Fruit fly (Drosophila melanogaster) whole organism, pupa: Measurements from ENCODE around the gene euc.

ENCODE experiments used
- CG10348 ChIP-seq: fragments of 200-800 bp; sonication (Bioruptor generic); IDR thresholded peaks from 2 replicates; pipeline ENCODE4 v1.3.6; 2022; ENCODE audit warnings: missing biosample characterization, missing genetic modification characterization
- CG12605 ChIP-seq: fragments of 200-800 bp; sonication (Bioruptor generic); IDR thresholded peaks from 2 replicates; pipeline ENCODE4 v1.3.6; 2022; ENCODE audit warnings: missing biosample characterization, missing genetic modification characterization
- CG13204 ChIP-seq: fragments of 200-800 bp; sonication (Bioruptor generic); optimal IDR thresholded peaks from 2 replicates; lab custom pipeline; 2018; ENCODE audit warnings: missing biosample characterization, mild to moderate bottlenecking, missing genetic modification characterization, moderate library complexity
- CG14655 ChIP-seq: fragments of 200-800 bp; sonication (Bioruptor generic); optimal IDR thresholded peaks from 3 replicates; lab custom pipeline; 2017; ENCODE audit warnings: mild to moderate bottlenecking, missing biosample characterization, missing genetic modification reagents, missing genetic modification characterization
- CG15710 ChIP-seq: fragments of 200-800 bp; sonication (Bioruptor generic); optimal IDR thresholded peaks from 2 replicates; lab custom pipeline; 2018; ENCODE audit warnings: missing biosample characterization, mild to moderate bottlenecking, missing genetic modification characterization, moderate library complexity
- CG17806 ChIP-seq: fragments of 200-800 bp; sonication (Bioruptor generic); optimal IDR thresholded peaks from 2 replicates; lab custom pipeline; 2018; ENCODE audit warnings: missing biosample characterization, mild to moderate bottlenecking, missing genetic modification characterization, moderate library complexity
- CG32121 ChIP-seq: fragments of 200-800 bp; sonication (Bioruptor generic); IDR thresholded peaks from 2 replicates; pipeline ENCODE4 v1.3.6; 2022; ENCODE audit warnings: missing biosample characterization, missing genetic modification characterization
- CG34367 ChIP-seq: fragments of 200-800 bp; sonication (Bioruptor generic); optimal IDR thresholded peaks from 2 replicates; lab custom pipeline; 2018; ENCODE audit warnings: missing biosample characterization, mild to moderate bottlenecking, missing genetic modification characterization
- CG4496 ChIP-seq: fragments of 200-800 bp; sonication (Bioruptor generic); IDR thresholded peaks from 3 replicates; pipeline ENCODE4 v1.3.6; 2022; ENCODE audit warnings: missing biosample characterization, missing genetic modification characterization
- CG8159 ChIP-seq: fragments of 200-800 bp; sonication (Bioruptor generic); optimal IDR thresholded peaks from 3 replicates; lab custom pipeline; 2018; ENCODE audit warnings: missing biosample characterization, mild to moderate bottlenecking, missing genetic modification characterization, moderate library complexity
- CG8301 ChIP-seq: fragments of 200-800 bp; sonication (Bioruptor generic); optimal IDR thresholded peaks from 2 replicates; lab custom pipeline; 2018; ENCODE audit warnings: missing biosample characterization, mild to moderate bottlenecking, missing genetic modification characterization
- CG9948 ChIP-seq: fragments of 200-800 bp; sonication (Bioruptor generic); optimal IDR thresholded peaks from 2 replicates; lab custom pipeline; 2018; ENCODE audit warnings: missing biosample characterization, mild to moderate bottlenecking, missing genetic modification characterization, moderate library complexity
- D1 ChIP-seq: fragments of 200-800 bp; sonication (Bioruptor generic); optimal IDR thresholded peaks from 2 replicates; lab custom pipeline; 2018; ENCODE audit warnings: missing biosample characterization, mild to moderate bottlenecking, missing genetic modification characterization, moderate library complexity
- EcR ChIP-seq: fragments of 200-800 bp; sonication (Bioruptor generic); optimal IDR thresholded peaks from 3 replicates; lab custom pipeline; 2019; ENCODE audit warnings: missing biosample characterization, missing genetic modification characterization, mild to moderate bottlenecking, moderate library complexity, missing genetic modification reagents
- Ets98B ChIP-seq: fragments of 200-800 bp; sonication (Bioruptor generic); IDR thresholded peaks from 2 replicates; pipeline ENCODE4 v1.3.6; 2022; ENCODE audit warnings: missing biosample characterization, missing genetic modification characterization
- Pif1A ChIP-seq: fragments of 200-800 bp; sonication (Bioruptor generic); optimal IDR thresholded peaks from 3 replicates; lab custom pipeline; 2016; ENCODE audit warnings: missing biosample characterization, missing genetic modification characterization
- Pif1B ChIP-seq: fragments of 200-800 bp; sonication (Bioruptor generic); optimal IDR thresholded peaks from 3 replicates; lab custom pipeline; 2016; ENCODE audit warnings: missing biosample characterization, missing genetic modification characterization
- Snoo ChIP-seq: fragments of 200-800 bp; sonication (Bioruptor generic); optimal IDR thresholded peaks from 3 replicates; lab custom pipeline; 2017; ENCODE audit warnings: missing biosample characterization, mild to moderate bottlenecking, missing genetic modification characterization, inconsistent platforms
- fd96Ca ChIP-seq: fragments of 200-800 bp; sonication (Bioruptor generic); IDR thresholded peaks from 3 replicates; pipeline ENCODE4 v1.3.6; 2022; ENCODE audit warnings: missing biosample characterization, missing genetic modification characterization
- gl ChIP-seq: fragments of 200-800 bp; sonication (Bioruptor generic); optimal IDR thresholded peaks from 2 replicates; lab custom pipeline; 2018; ENCODE audit warnings: missing biosample characterization, mild to moderate bottlenecking, missing genetic modification characterization
- rn ChIP-seq: fragments of 200-800 bp; sonication (Bioruptor generic); IDR thresholded peaks from 2 replicates; pipeline ENCODE4 v1.3.6; 2022; ENCODE audit warnings: missing biosample characterization, missing genetic modification characterization

euc gene

dm6 chr3R:18947307-18947706 lies 31.3 kb downstream of the euc start:
- TF ChIP-seq CG17806 = no peak
- TF ChIP-seq Snoo (tag; lab: Kevin White, UChicago) = no peak
- TF ChIP-seq CG8301 = no peak
- no peak for TF ChIP-seq EcR (GFP tag; lab: Kevin White, UChicago)
- TF ChIP-seq Pif1B (GFP tag; lab: Kevin White, UChicago) = no peak
- TF ChIP-seq Pif1A = no peak
- no peak for TF ChIP-seq D1 (tag; lab: Kevin White, UChicago)
- TF ChIP-seq gl = no peak
- no peak for TF ChIP-seq CG10348 (GFP tag; lab: Robert Waterston, UW)

dm6 chr3R:18931725-18932124 lies 46.9 kb downstream of the euc start:
- TF ChIP-seq CG10348 (GFP tag; lab: Robert Waterston, UW) = no peak

- TF ChIP-seq rn (peak; percentile 28; the same call in 1 of the 2 replicates), Snoo (tag; lab: Kevin White, UChicago) (peak; percentile 46), D1 (tag; lab: Kevin White, UChicago) (no peak), Pif1B (GFP tag; lab: Kevin White, UChicago) (no peak), CG4496 (GFP tag; lab: Robert Waterston, UW) (peak; percentile 82), CG9948 (no peak), CG34367 (tag; lab: Kevin White, UChicago) (peak; percentile 42), CG17806 (no peak), CG32121 (no peak), CG8159 (tag; lab: Kevin White, UChicago) (peak; percentile 2), gl (no peak), EcR (GFP tag; lab: Kevin White, UChicago) (no peak), CG8301 (no peak), fd96Ca (GFP tag; lab: Robert Waterston, UW) (no peak), Pif1A (peak; percentile 60), Ets98B (GFP tag; lab: Robert Waterston, UW) (peak; percentile 44; the same call in 1 of the 2 replicates), CG14655 (GFP tag; lab: Kevin White, UChicago) (peak; percentile 33), CG13204 (no peak), CG10348 (GFP tag; lab: Robert Waterston, UW) (no peak), CG12605 (GFP tag; lab: Robert Waterston, UW) (peak; percentile 16; the same call in 1 of the 2 replicates), CG15710 (tag; lab: Kevin White, UChicago) (no peak)
Observed at dm6 chr3R:18928918-18929705, 49.5 kb downstream of the euc start, which contains the start of gene CG42613. TSS of gene CG42613 (plus strand) at chr3R:18929196.

DNA sequence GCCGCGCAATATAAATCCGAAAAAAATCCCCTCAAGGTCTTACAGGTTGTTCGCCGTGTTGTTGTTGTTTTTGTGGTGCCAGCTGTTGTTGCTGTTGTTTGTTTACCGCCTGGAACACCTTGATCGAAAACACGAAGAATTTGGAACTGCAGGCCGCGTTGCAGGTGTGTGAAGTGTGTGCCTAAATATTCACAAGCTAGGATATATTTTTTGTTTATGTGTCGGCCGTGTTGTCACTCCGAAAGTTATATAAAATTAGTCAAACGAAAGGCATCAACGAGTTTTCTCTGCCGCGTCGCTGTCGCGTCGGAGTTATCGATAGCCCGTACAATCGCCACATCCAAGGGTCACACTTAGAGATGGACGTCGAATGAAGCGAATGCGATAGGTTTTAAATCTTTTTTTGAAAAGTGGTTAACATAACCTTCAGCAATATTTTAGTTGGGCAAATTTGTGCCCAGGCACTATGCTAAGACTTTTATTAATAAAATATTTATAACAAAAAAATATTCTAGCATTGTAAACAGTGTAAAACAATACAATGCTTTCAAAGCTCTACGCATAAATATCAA lies 50.2 kb downstream of the euc start, which contains the start of gene Mpc1:
TSS of gene Mpc1 (minus strand) at position 314 of the 572 bp plus-strand sequence.
- TF ChIP-seq CG8301 (no peak), CG32121 (peak; percentile 7; the same call in 1 of the 2 replicates), EcR (GFP tag; lab: Kevin White, UChicago) (peak; percentile 40), Ets98B (GFP tag; lab: Robert Waterston, UW) (0 out of 2 replicates have a peak, but pooled peaks have one; percentile 8), CG14655 (GFP tag; lab: Kevin White, UChicago) (peak; percentile 28), Snoo (tag; lab: Kevin White, UChicago) (no peak)
- TF ChIP-seq, all 21 proteins: peak for 4
